Fruit fly (Drosophila melanogaster) whole organism, embryonic: Measurements from ENCODE around the gene CG14330.

Experiments
- CG10267 ChIP-seq: fragments of 200-800 bp; sonication (Bioruptor generic); optimal IDR thresholded peaks from 2 replicates; lab custom pipeline; 2018; ENCODE audit warnings: missing biosample characterization, mild to moderate bottlenecking, missing genetic modification characterization, moderate library complexity
- CG10431 ChIP-seq: fragments of 200-800 bp; sonication (Bioruptor generic); optimal IDR thresholded peaks from 3 replicates; lab custom pipeline; 2018; ENCODE audit warnings: missing biosample characterization, mild to moderate bottlenecking, missing genetic modification characterization
- CG10565 ChIP-seq: fragments of 200-800 bp; sonication (Bioruptor generic); optimal IDR thresholded peaks from 3 replicates; lab custom pipeline; 2016; ENCODE audit warnings: missing biosample characterization, mild to moderate bottlenecking, missing genetic modification characterization
- CG11456 ChIP-seq: fragments of 200-800 bp; sonication (Bioruptor generic); IDR thresholded peaks from 3 replicates; pipeline ENCODE4 v1.3.6; 2022; ENCODE audit warnings: missing biosample characterization, missing genetic modification characterization
- CG15479 ChIP-seq: fragments of 200-800 bp; sonication (Bioruptor generic); optimal IDR thresholded peaks from 3 replicates; lab custom pipeline; 2019; ENCODE audit warnings: missing biosample characterization, mild to moderate bottlenecking, missing genetic modification characterization, moderate library complexity
- CG16815 ChIP-seq: fragments of 200-800 bp; sonication (Bioruptor generic); optimal IDR thresholded peaks from 3 replicates; lab custom pipeline; 2017; ENCODE audit warnings: missing biosample characterization, mild to moderate bottlenecking, missing genetic modification characterization
- CG18011 ChIP-seq: fragments of 200-800 bp; sonication (Bioruptor generic); optimal IDR thresholded peaks from 2 replicates; lab custom pipeline; 2017; ENCODE audit warnings: missing biosample characterization, missing genetic modification characterization, mild to moderate bottlenecking, moderate library complexity, missing genotype
- CG18764 ChIP-seq: fragments of 200-800 bp; sonication (Bioruptor generic); optimal IDR thresholded peaks from 3 replicates; lab custom pipeline; 2016; ENCODE audit warnings: missing biosample characterization, missing genetic modification characterization
- CG2120 ChIP-seq: fragments of 200-800 bp; sonication (Bioruptor generic); optimal IDR thresholded peaks from 3 replicates; lab custom pipeline; 2016; ENCODE audit warnings: missing biosample characterization, missing genetic modification characterization
- CG2889 ChIP-seq: fragments of 200-800 bp; sonication (Bioruptor generic); IDR thresholded peaks from 3 replicates; pipeline ENCODE4 v1.3.6; 2022; ENCODE audit warnings: missing biosample characterization, missing genetic modification characterization
- CG32772 ChIP-seq: fragments of 200-800 bp; sonication (Bioruptor generic); IDR thresholded peaks from 2 replicates; pipeline ENCODE4 v1.3.6; 2022; ENCODE audit warnings: missing biosample characterization, missing genetic modification characterization
- CG33213 ChIP-seq: fragments of 200-800 bp; sonication (Bioruptor generic); optimal IDR thresholded peaks from 3 replicates; lab custom pipeline; 2016; ENCODE audit warnings: missing biosample characterization, missing genetic modification characterization
- CG3847 ChIP-seq: fragments of 200-800 bp; sonication (Bioruptor generic); IDR thresholded peaks from 2 replicates; pipeline ENCODE4 v1.3.6; 2022; ENCODE audit warnings: missing biosample characterization, missing genetic modification characterization
- CG4820 ChIP-seq: fragments of 200-800 bp; sonication (Bioruptor generic); optimal IDR thresholded peaks from 3 replicates; lab custom pipeline; 2016; ENCODE audit warnings: missing biosample characterization, missing genetic modification characterization
- CG7372 ChIP-seq: fragments of 200-800 bp; sonication (Bioruptor generic); IDR thresholded peaks from 2 replicates; pipeline ENCODE4 v1.3.6; 2022; ENCODE audit warnings: missing biosample characterization, missing genetic modification characterization
- CG7987 ChIP-seq: fragments of 200-800 bp; sonication (Bioruptor generic); optimal IDR thresholded peaks from 2 replicates; lab custom pipeline; 2018; ENCODE audit warnings: missing biosample characterization, mild to moderate bottlenecking, missing genetic modification characterization, moderate library complexity
- CG8290 ChIP-seq, 3 experiments: fragments of 200-800 bp; sonication (Bioruptor generic); optimal IDR thresholded peaks; 2 replicates each; lab custom pipeline; 2016 to 2019; ENCODE audit warnings: missing biosample characterization in 3 of 3, missing genetic modification characterization in 3 of 3, mild to moderate bottlenecking in 2 of 3, moderate library complexity in 1 of 3
- CG9215 ChIP-seq: fragments of 200-800 bp; sonication (Bioruptor generic); IDR thresholded peaks from 2 replicates; pipeline ENCODE4 v1.3.6; 2022; ENCODE audit warnings: missing biosample characterization, missing genetic modification characterization
- CG9876 ChIP-seq: fragments of 200-800 bp; sonication (Bioruptor generic); optimal IDR thresholded peaks from 2 replicates; lab custom pipeline; 2016; ENCODE audit warnings: missing biosample characterization, missing genetic modification characterization
- CoRest ChIP-seq: fragments of 200-800 bp; sonication (Bioruptor generic); optimal IDR thresholded peaks from 3 replicates; lab custom pipeline; 2018; ENCODE audit warnings: missing biosample characterization, mild to moderate bottlenecking, missing genetic modification characterization, moderate library complexity
- Dip3 ChIP-seq: fragments of 200-800 bp; sonication (Bioruptor generic); optimal IDR thresholded peaks from 3 replicates; lab custom pipeline; 2016; ENCODE audit warnings: missing biosample characterization, missing genetic modification characterization
- Ets97D ChIP-seq: fragments of 200-800 bp; sonication (Bioruptor generic); optimal IDR thresholded peaks from 3 replicates; lab custom pipeline; 2016; ENCODE audit warnings: missing biosample characterization, missing genetic modification characterization
- Hr3 ChIP-seq: fragments of 200-800 bp; sonication (Bioruptor generic); optimal IDR thresholded peaks from 3 replicates; lab custom pipeline; 2016; ENCODE audit warnings: missing biosample characterization, missing genetic modification characterization
- Lhr ChIP-seq: fragments of 200-800 bp; sonication (Bioruptor generic); optimal IDR thresholded peaks from 3 replicates; lab custom pipeline; 2017; ENCODE audit warnings: mild to moderate bottlenecking, missing biosample characterization, missing genetic modification reagents, missing genetic modification characterization
- Max ChIP-seq: fragments of 200-800 bp; sonication (Bioruptor generic); optimal IDR thresholded peaks from 2 replicates; lab custom pipeline; 2016; ENCODE audit warnings: missing biosample characterization, mild to moderate bottlenecking, missing genetic modification characterization
- Neu2 ChIP-seq: fragments of 200-800 bp; sonication (Bioruptor generic); optimal IDR thresholded peaks from 3 replicates; lab custom pipeline; 2016; ENCODE audit warnings: missing biosample characterization, missing genetic modification characterization, borderline replicate concordance
- Poxn ChIP-seq: fragments of 200-800 bp; sonication (Bioruptor generic); IDR thresholded peaks from 2 replicates; pipeline ENCODE4 v1.3.6; 2022; ENCODE audit warnings: missing biosample characterization, missing genetic modification characterization
- Rx ChIP-seq: fragments of 200-800 bp; sonication (Bioruptor generic); IDR thresholded peaks from 2 replicates; pipeline ENCODE4 v1.3.6; 2022; ENCODE audit warnings: missing biosample characterization, missing genetic modification characterization
- Taf1 ChIP-seq: fragments of 200-800 bp; sonication (Bioruptor generic); IDR thresholded peaks from 2 replicates; pipeline ENCODE4 v1.3.6; 2022; ENCODE audit warnings: missing biosample characterization, missing genetic modification characterization
- Usf ChIP-seq: fragments of 200-800 bp; sonication (Bioruptor generic); optimal IDR thresholded peaks from 2 replicates; lab custom pipeline; 2017; ENCODE audit warnings: missing genotype, missing biosample characterization, missing genetic modification characterization
- amos ChIP-seq: fragments of 200-800 bp; sonication (Bioruptor generic); IDR thresholded peaks from 2 replicates; pipeline ENCODE4 v1.3.6; 2022; ENCODE audit warnings: missing biosample characterization, missing genetic modification characterization; ENCODE audit not compliant: partially characterized antibody
- ara ChIP-seq: fragments of 200-800 bp; sonication (Bioruptor generic); IDR thresholded peaks from 2 replicates; pipeline ENCODE4 v1.3.6; 2022; ENCODE audit warnings: missing biosample characterization, missing genetic modification characterization
- chif ChIP-seq, 2 experiments: fragments of 200-800 bp; sonication (Bioruptor generic); optimal IDR thresholded peaks; 3 replicates each; lab custom pipeline; 2016; ENCODE audit warnings: missing biosample characterization in 2 of 2, missing genetic modification characterization in 2 of 2
- da ChIP-seq: fragments of 200-800 bp; sonication (Bioruptor generic); optimal IDR thresholded peaks from 2 replicates; lab custom pipeline; 2016; ENCODE audit warnings: missing biosample characterization, missing genetic modification characterization
- gce ChIP-seq: fragments of 200-800 bp; sonication (Bioruptor generic); IDR thresholded peaks from 3 replicates; pipeline ENCODE4 v1.3.6; 2022; ENCODE audit warnings: missing biosample characterization, missing genetic modification characterization
- grau ChIP-seq: fragments of 200-800 bp; optimal IDR thresholded peaks from 3 replicates; lab custom pipeline; 2019; ENCODE audit warnings: missing biosample characterization, mild to moderate bottlenecking, missing genetic modification characterization, moderate library complexity
- knrl ChIP-seq: fragments of 200-800 bp; sonication (Bioruptor generic); IDR thresholded peaks from 3 replicates; pipeline ENCODE4 v1.3.6; 2022; ENCODE audit warnings: missing biosample characterization, missing genetic modification characterization; ENCODE audit not compliant: partially characterized antibody
- pnt ChIP-seq: fragments of 200-800 bp; sonication (Bioruptor generic); optimal IDR thresholded peaks from 3 replicates; lab custom pipeline; 2016; ENCODE audit warnings: missing biosample characterization, missing genetic modification characterization
- psq ChIP-seq: fragments of 200-800 bp; sonication (Bioruptor generic); optimal IDR thresholded peaks from 2 replicates; lab custom pipeline; 2017; ENCODE audit warnings: missing biosample characterization, missing genetic modification characterization
- salm ChIP-seq: fragments of 200-800 bp; sonication (Bioruptor generic); optimal IDR thresholded peaks from 2 replicates; lab custom pipeline; 2018; ENCODE audit warnings: missing biosample characterization, mild to moderate bottlenecking, missing genetic modification characterization
- sens-2 ChIP-seq: fragments of 200-800 bp; sonication (Bioruptor generic); IDR thresholded peaks from 2 replicates; pipeline ENCODE4 v1.3.6; 2022; ENCODE audit warnings: missing biosample characterization, missing genetic modification characterization
- slp2 ChIP-seq: fragments of 200-800 bp; sonication (Bioruptor generic); optimal IDR thresholded peaks from 2 replicates; lab custom pipeline; 2016; ENCODE audit warnings: missing biosample characterization, missing genetic modification characterization
- trem ChIP-seq: fragments of 200-800 bp; optimal IDR thresholded peaks from 3 replicates; lab custom pipeline; 2019; ENCODE audit warnings: missing biosample characterization, mild to moderate bottlenecking, missing genetic modification characterization, moderate library complexity
- twi ChIP-seq: fragments of 200-800 bp; optimal IDR thresholded peaks from 2 replicates; lab custom pipeline; 2019; ENCODE audit warnings: missing biosample characterization, mild to moderate bottlenecking, missing genetic modification characterization, moderate library complexity
- wek ChIP-seq: fragments of 200-800 bp; sonication (Bioruptor generic); optimal IDR thresholded peaks from 3 replicates; lab custom pipeline; 2018; ENCODE audit warnings: missing biosample characterization, mild to moderate bottlenecking, missing genetic modification characterization, moderate library complexity

Gene CG14330

DNA sequence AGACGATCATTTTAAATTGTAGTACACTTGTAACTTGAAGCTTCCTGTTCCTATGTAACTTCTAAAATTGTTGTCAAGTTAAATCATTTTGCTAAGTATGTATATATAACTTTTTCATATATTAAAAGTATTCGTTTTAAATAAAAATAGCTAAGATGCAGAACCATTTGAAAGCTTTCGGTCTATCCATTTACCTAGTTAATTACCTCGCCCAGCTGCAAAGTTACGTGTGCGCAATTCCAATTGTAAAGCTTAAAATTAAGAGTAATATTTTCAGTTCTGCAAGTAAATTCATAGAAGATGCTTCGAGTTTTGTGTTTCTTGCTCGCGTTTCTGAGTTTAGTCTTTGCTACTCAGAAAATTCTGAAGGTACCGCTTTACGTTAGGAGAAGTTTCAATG lies 47.3 kb downstream of the CG14330 start, which contains the start of gene CG5860:
Gene CG5860 (plus strand): TSS at position 301 of the 400 bp plus-strand sequence.
- no peak for TF ChIP-seq CG7987 (GFP tag; lab: Kevin White, UChicago)
- TF ChIP-seq Hr3: no peak
- TF ChIP-seq Dip3 (GFP tag; lab: Kevin White, UChicago): no peak
- no peak for TF ChIP-seq Lhr (GFP tag; lab: Kevin White, UChicago)
- no peak for TF ChIP-seq CG15479 (GFP tag; lab: Kevin White, UChicago)
- no peak for TF ChIP-seq CoRest (tag; lab: Kevin White, UChicago)
- no peak for TF ChIP-seq gce (GFP tag; lab: Robert Waterston, UW)
- no peak for TF ChIP-seq da (GFP tag; lab: Kevin White, UChicago)
- no peak for TF ChIP-seq knrl (GFP tag; lab: Robert Waterston, UW)
- TF ChIP-seq CG32772 (GFP tag; lab: Robert Waterston, UW): no peak
- no peak for TF ChIP-seq CG10267 (tag; lab: Kevin White, UChicago)
- no peak for TF ChIP-seq CG9876 (GFP tag; lab: Kevin White, UChicago)
- TF ChIP-seq Rx (GFP tag; lab: Robert Waterston, UW): no peak

dm6 chr3R:17407576-17407975 lies 49.0 kb downstream of the CG14330 start, which contains the start of gene CG17283:
Gene CG17283, plus strand, starts transcription at chr3R:17407876.
- TF ChIP-seq Taf1 (GFP tag; lab: Robert Waterston, UW) (no peak), CG33213 (GFP tag; lab: Kevin White, UChicago) (no peak), chif (GFP tag; optimal IDR thresholded peaks at IDR 0.05; lab: Kevin White, UChicago) (no peak), CG8290 (GFP tag; optimal IDR thresholded peaks at IDR 0.05; lab: Kevin White, UChicago) (no peak), CG8290 (tag; optimal IDR thresholded peaks at IDR 0.05; lab: Kevin White, UChicago) (no peak), CG3847 (GFP tag; lab: Robert Waterston, UW) (no peak), CG10267 (tag; lab: Kevin White, UChicago) (no peak), Ets97D (GFP tag; lab: Kevin White, UChicago) (no peak), grau (tag; lab: Kevin White, UChicago) (no peak), CG2889 (GFP tag; lab: Robert Waterston, UW) (no peak), Lhr (GFP tag; lab: Kevin White, UChicago) (no peak), wek (GFP tag; lab: Kevin White, UChicago) (no peak), CG11456 (no peak), CG7372 (GFP tag; lab: Robert Waterston, UW) (no peak), psq (GFP tag; lab: Kevin White, UChicago) (no peak), CG18764 (GFP tag; lab: Kevin White, UChicago) (no peak), Poxn (GFP tag; lab: Robert Waterston, UW) (no peak), slp2 (GFP tag; lab: Kevin White, UChicago) (no peak), Usf (GFP tag; lab: Kevin White, UChicago) (no peak), CG18011 (GFP tag; lab: Kevin White, UChicago) (no peak)

DNA sequence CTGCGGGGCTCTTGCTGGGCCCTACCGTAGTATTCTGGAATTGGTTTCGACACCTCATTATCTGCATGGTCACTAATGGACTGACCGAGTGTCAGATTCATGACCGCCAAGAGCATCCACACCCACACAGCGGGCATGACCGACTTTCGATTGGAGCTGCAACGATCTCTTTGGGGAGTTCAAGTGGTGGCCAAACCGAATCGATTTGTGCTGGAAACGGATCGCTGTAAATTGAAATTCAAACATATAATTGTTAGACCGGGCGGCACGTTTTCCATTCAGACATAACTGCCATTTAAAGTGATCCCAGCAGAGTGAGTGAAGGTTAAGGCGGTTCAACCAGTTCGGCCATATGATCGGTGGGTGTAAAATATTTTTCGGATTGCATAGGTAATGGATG lies 50.2 kb downstream of the CG14330 start, which contains the start of the genes CG42824 and CG42798:
Gene CG42824 (minus strand): TSS at position 101 of the 400 bp plus-strand sequence.
Gene CG42798 (plus strand): TSS at position 268 of the 400 bp plus-strand sequence.
- TF ChIP-seq CG10431 (GFP tag; lab: Kevin White, UChicago): no peak
- TF ChIP-seq Neu2: no peak
- TF ChIP-seq ara (GFP tag; lab: Robert Waterston, UW): no peak
- no peak for TF ChIP-seq CG16815 (GFP tag; lab: Kevin White, UChicago)
- no peak for TF ChIP-seq trem (tag; lab: Kevin White, UChicago)
- TF ChIP-seq CG9215 (GFP tag; lab: Robert Waterston, UW): no peak
- no peak for TF ChIP-seq pnt (GFP tag; lab: Kevin White, UChicago)
- TF ChIP-seq Max (GFP tag; lab: Kevin White, UChicago): no peak
- TF ChIP-seq twi (tag; lab: Kevin White, UChicago): no peak
- no peak for TF ChIP-seq amos (GFP tag; lab: Robert Waterston, UW)
- no peak for TF ChIP-seq CG2120 (GFP tag; lab: Kevin White, UChicago)
- TF ChIP-seq CG10565: no peak
- no peak for TF ChIP-seq salm (tag; lab: Kevin White, UChicago)
- TF ChIP-seq sens-2 (GFP tag; lab: Robert Waterston, UW): no peak
- TF ChIP-seq CG4820 (GFP tag; lab: Kevin White, UChicago): no peak
